Worm (Caenorhabditis elegans) whole organism, L1 larva: ENCODE data around the gene Y22D7AL.1.

Experiments
- efl-3 ChIP-seq: fragments of 200-800 bp; sonication (Bioruptor generic); optimal IDR thresholded peaks from 2 replicates; lab custom pipeline; 2018; ENCODE audit warnings: mild to moderate bottlenecking, missing genetic modification characterization, missing compliant biosample characterization
- lin-35 ChIP-seq, 2 experiments: fragments of 150-350 bp; optimal IDR thresholded peaks; 2 replicates each; lab custom pipeline; 2014; ENCODE audit warnings: missing biosample characterization in 2 of 2, missing genetic modification characterization in 2 of 2, missing genetic modification reagents in 2 of 2

DNA sequence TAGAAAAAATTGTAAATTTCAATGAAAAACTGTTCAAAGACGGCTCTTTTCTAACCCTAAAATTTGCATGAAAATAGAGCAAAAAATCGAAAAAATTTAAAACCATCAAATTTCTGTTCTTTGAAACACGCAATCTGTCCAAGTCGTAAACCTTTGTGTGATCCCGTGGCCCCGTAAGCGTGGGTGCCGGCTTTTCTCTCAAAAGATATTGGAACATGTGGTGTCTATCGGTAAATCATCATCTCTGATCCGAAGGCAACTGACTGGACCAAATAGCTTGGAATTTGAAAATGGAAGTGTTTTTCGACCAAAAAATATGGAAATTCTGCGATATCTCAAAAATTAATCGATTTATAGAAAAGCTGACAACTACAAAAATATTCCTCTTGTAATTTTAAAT lies 26.4 kb downstream of the Y22D7AL.1 start:
- TF ChIP-seq lin-35 (GFP tag; optimal IDR thresholded peaks at IDR 0.05; lab: Kevin White, UChicago) (no peak), efl-3 (GFP tag; lab: Kevin White, UChicago) (no peak)
